Worm (Caenorhabditis elegans): Measurements from ENCODE around the gene C47G2.3.

ce11 chrII:11247414-11247813 lies 42.5 kb downstream of the C47G2.3 start, which contains the start of gene T06D8.10:
- TF ChIP-seq snpc-4 (tag; optimal IDR thresholded peaks at IDR 0.05) = no peak
- no peak for TF ChIP-seq ZK546.5 (tag; optimal IDR thresholded peaks at IDR 0.05)
- no peak for TF ChIP-seq nhr-28 (tag; optimal IDR thresholded peaks at IDR 0.05)

Data from whole organism, L3 larva.